Fruit fly (Drosophila melanogaster) whole organism, prepupa: ENCODE measurements around the gene CG3184.
A peak's percentile ranks its signal among the peaks of the same experiment; 100 is the strongest.

Source experiments
- Blimp-1 ChIP-seq: fragments of 200-800 bp; sonication (Bioruptor generic); optimal IDR thresholded peaks from 3 replicates; lab custom pipeline; 2017; ENCODE audit warnings: missing biosample characterization, missing genetic modification characterization, mild to moderate bottlenecking, moderate library complexity, missing genetic modification reagents
- CG10631 ChIP-seq: fragments of 200-800 bp; sonication (Bioruptor generic); optimal IDR thresholded peaks from 2 replicates; lab custom pipeline; 2016; ENCODE audit warnings: missing biosample characterization, missing genetic modification characterization
- CG10669 ChIP-seq: fragments of 200-800 bp; sonication (Bioruptor generic); optimal IDR thresholded peaks from 3 replicates; lab custom pipeline; 2018; ENCODE audit warnings: missing biosample characterization, mild to moderate bottlenecking, missing genetic modification characterization, moderate library complexity
- CG11294 ChIP-seq: fragments of 200-800 bp; sonication (Bioruptor generic); IDR thresholded peaks from 2 replicates; pipeline ENCODE4 v1.3.6; 2022; ENCODE audit warnings: missing biosample characterization, missing genetic modification characterization
- CG11762 ChIP-seq: fragments of 200-800 bp; sonication (Bioruptor generic); optimal IDR thresholded peaks from 3 replicates; lab custom pipeline; 2016; ENCODE audit warnings: missing biosample characterization, missing genetic modification characterization; ENCODE audit not compliant: insufficient read depth
- CG15336 ChIP-seq: fragments of 200-800 bp; sonication (Bioruptor generic); IDR thresholded peaks from 2 replicates; pipeline ENCODE4 v1.3.6; 2022; ENCODE audit warnings: missing biosample characterization, missing genetic modification characterization
- CG1621 ChIP-seq: fragments of 200-800 bp; sonication (Bioruptor generic); optimal IDR thresholded peaks from 3 replicates; lab custom pipeline; 2018; ENCODE audit warnings: missing biosample characterization, mild to moderate bottlenecking, missing genetic modification characterization
- CG16779 ChIP-seq: fragments of 200-800 bp; sonication (Bioruptor generic); optimal IDR thresholded peaks from 3 replicates; lab custom pipeline; 2017; ENCODE audit warnings: missing biosample characterization, mild to moderate bottlenecking, missing genetic modification characterization
- CG3032 ChIP-seq: fragments of 200-800 bp; optimal IDR thresholded peaks from 2 replicates; lab custom pipeline; 2019; ENCODE audit warnings: missing biosample characterization, mild to moderate bottlenecking, missing genetic modification characterization, moderate library complexity
- CG31627 ChIP-seq: fragments of 200-800 bp; sonication (Bioruptor generic); optimal IDR thresholded peaks from 3 replicates; lab custom pipeline; 2016; ENCODE audit warnings: missing biosample characterization, missing genetic modification characterization
- CG34406 ChIP-seq: fragments of 200-800 bp; sonication (Bioruptor generic); optimal IDR thresholded peaks from 3 replicates; lab custom pipeline; 2016; ENCODE audit warnings: missing biosample characterization, missing genetic modification characterization
- CG3919 ChIP-seq: fragments of 200-800 bp; sonication (Bioruptor generic); optimal IDR thresholded peaks from 3 replicates; lab custom pipeline; 2016; ENCODE audit warnings: missing biosample characterization, missing genetic modification characterization
- CG6163 ChIP-seq: fragments of 200-800 bp; sonication (Bioruptor generic); IDR thresholded peaks from 3 replicates; pipeline ENCODE4 v1.3.6; 2022; ENCODE audit warnings: missing biosample characterization, missing genetic modification characterization
- CG6276 ChIP-seq: fragments of 200-800 bp; sonication (Bioruptor generic); optimal IDR thresholded peaks from 2 replicates; lab custom pipeline; 2017; ENCODE audit warnings: missing biosample characterization, mild to moderate bottlenecking, missing genetic modification characterization
- CG6792 ChIP-seq: fragments of 200-800 bp; sonication (Bioruptor generic); optimal IDR thresholded peaks from 3 replicates; lab custom pipeline; 2016; ENCODE audit warnings: missing biosample characterization, missing genetic modification characterization
- CG6808 ChIP-seq: fragments of 200-800 bp; sonication (Bioruptor generic); optimal IDR thresholded peaks from 3 replicates; lab custom pipeline; 2017; ENCODE audit warnings: missing biosample characterization, missing genetic modification characterization, mild to moderate bottlenecking, moderate library complexity, missing genetic modification reagents
- CG6854 ChIP-seq: fragments of 200-800 bp; sonication (Bioruptor generic); optimal IDR thresholded peaks from 2 replicates; lab custom pipeline; 2017; ENCODE audit warnings: missing biosample characterization, mild to moderate bottlenecking, missing genetic modification characterization
- CG8119 ChIP-seq: fragments of 200-800 bp; sonication (Bioruptor generic); IDR thresholded peaks from 3 replicates; pipeline ENCODE4 v1.3.6; 2022; ENCODE audit warnings: missing biosample characterization, missing genetic modification characterization
- CG8319 ChIP-seq: fragments of 200-800 bp; sonication (Bioruptor generic); optimal IDR thresholded peaks from 3 replicates; lab custom pipeline; 2016; ENCODE audit warnings: missing biosample characterization, missing genetic modification characterization
- CG8632 ChIP-seq: fragments of 200-800 bp; sonication (Bioruptor generic); optimal IDR thresholded peaks from 3 replicates; lab custom pipeline; 2016; ENCODE audit warnings: missing biosample characterization, missing genetic modification characterization
- CG9139 ChIP-seq: fragments of 200-800 bp; sonication (Bioruptor generic); optimal IDR thresholded peaks from 3 replicates; lab custom pipeline; 2017; ENCODE audit warnings: missing biosample characterization, mild to moderate bottlenecking, missing genetic modification characterization
- Eip75B ChIP-seq: fragments of 200-800 bp; sonication (Bioruptor generic); optimal IDR thresholded peaks from 3 replicates; lab custom pipeline; 2016; ENCODE audit warnings: missing biosample characterization, missing genetic modification characterization
- Eip78C ChIP-seq: fragments of 200-800 bp; sonication (Bioruptor generic); peaks from one replicate; lab custom pipeline; 2016; ENCODE audit warnings: missing biosample characterization, missing genetic modification characterization
- Eip93F ChIP-seq: fragments of 200-800 bp; sonication (Bioruptor generic); optimal IDR thresholded peaks from 2 replicates; lab custom pipeline; 2016; ENCODE audit warnings: missing biosample characterization, mild to moderate bottlenecking, missing genetic modification characterization
- Ets21C ChIP-seq: fragments of 200-800 bp; sonication (Bioruptor generic); optimal IDR thresholded peaks from 3 replicates; lab custom pipeline; 2016; ENCODE audit warnings: missing biosample characterization, missing genetic modification characterization
- Gug ChIP-seq: fragments of 200-800 bp; sonication (Bioruptor generic); IDR thresholded peaks from 2 replicates; pipeline ENCODE4 v1.3.6; 2022; ENCODE audit warnings: missing biosample characterization, missing genetic modification characterization
- Hr38 ChIP-seq: sonication (Bioruptor generic); optimal IDR thresholded peaks from 2 replicates; lab custom pipeline; 2016; ENCODE audit warnings: missing biosample characterization, missing genetic modification characterization
- Hr39 ChIP-seq: fragments of 200-800 bp; sonication (Bioruptor generic); optimal IDR thresholded peaks from 2 replicates; lab custom pipeline; 2016; ENCODE audit warnings: missing biosample characterization, missing genetic modification characterization
- Hr4 ChIP-seq: fragments of 200-800 bp; sonication (Bioruptor generic); optimal IDR thresholded peaks from 3 replicates; lab custom pipeline; 2016; ENCODE audit warnings: missing biosample characterization, missing genetic modification characterization
- Lpt ChIP-seq: fragments of 200-800 bp; sonication (Bioruptor generic); optimal IDR thresholded peaks from 3 replicates; lab custom pipeline; 2016; ENCODE audit warnings: missing biosample characterization, missing genetic modification characterization
- Met ChIP-seq: fragments of 200-800 bp; sonication (Bioruptor generic); optimal IDR thresholded peaks from 3 replicates; lab custom pipeline; 2016; ENCODE audit warnings: missing biosample characterization, missing genetic modification characterization
- OdsH ChIP-seq: fragments of 200-800 bp; sonication (Bioruptor generic); optimal IDR thresholded peaks from 3 replicates; lab custom pipeline; 2016; ENCODE audit warnings: missing biosample characterization, missing genetic modification characterization
- Smox ChIP-seq: fragments of 200-800 bp; sonication (Bioruptor generic); optimal IDR thresholded peaks from 3 replicates; lab custom pipeline; 2016; ENCODE audit warnings: missing biosample characterization, missing genetic modification characterization
- Sox102F ChIP-seq: fragments of 200-800 bp; sonication (Bioruptor generic); optimal IDR thresholded peaks from 2 replicates; lab custom pipeline; 2016; ENCODE audit warnings: missing biosample characterization, mild to moderate bottlenecking, missing genetic modification characterization
- Sox14 ChIP-seq: fragments of 200-800 bp; sonication (Bioruptor generic); optimal IDR thresholded peaks from 3 replicates; lab custom pipeline; 2016; ENCODE audit warnings: missing biosample characterization, missing genetic modification characterization
- Sox15 ChIP-seq: fragments of 200-800 bp; sonication (Bioruptor generic); optimal IDR thresholded peaks from 3 replicates; lab custom pipeline; 2016; ENCODE audit warnings: missing biosample characterization, missing genetic modification characterization
- achi ChIP-seq: fragments of 200-800 bp; sonication (Bioruptor generic); optimal IDR thresholded peaks from 3 replicates; lab custom pipeline; 2016; ENCODE audit warnings: missing biosample characterization, missing genetic modification characterization
- acj6 ChIP-seq: fragments of 200-800 bp; sonication (Bioruptor generic); optimal IDR thresholded peaks from 3 replicates; lab custom pipeline; 2016; ENCODE audit warnings: missing biosample characterization, missing genetic modification characterization
- dac ChIP-seq: fragments of 200-800 bp; sonication (Bioruptor generic); optimal IDR thresholded peaks from 2 replicates; lab custom pipeline; 2017; ENCODE audit warnings: missing biosample characterization, mild to moderate bottlenecking, missing genetic modification characterization
- dsx ChIP-seq: fragments of 200-800 bp; optimal IDR thresholded peaks from 3 replicates; lab custom pipeline; 2019; ENCODE audit warnings: missing biosample characterization, mild to moderate bottlenecking, missing genetic modification characterization, moderate library complexity; ENCODE audit not compliant: poor library complexity, severe bottlenecking
- eg ChIP-seq: fragments of 200-800 bp; sonication (Bioruptor generic); IDR thresholded peaks from 3 replicates; pipeline ENCODE4 v1.3.6; 2022; ENCODE audit warnings: missing biosample characterization, missing genetic modification characterization
- esn ChIP-seq: fragments of 200-800 bp; sonication (Bioruptor generic); optimal IDR thresholded peaks from 2 replicates; lab custom pipeline; 2016; ENCODE audit warnings: missing biosample characterization, mild to moderate bottlenecking, missing genetic modification characterization, moderate library complexity
- fd59A ChIP-seq: fragments of 200-800 bp; sonication (Bioruptor generic); optimal IDR thresholded peaks from 2 replicates; lab custom pipeline; 2017; ENCODE audit warnings: missing biosample characterization, mild to moderate bottlenecking, missing genetic modification characterization, missing genetic modification reagents
- fd85E ChIP-seq: fragments of 200-800 bp; sonication (Bioruptor generic); optimal IDR thresholded peaks from 3 replicates; lab custom pipeline; 2016; ENCODE audit warnings: missing biosample characterization, missing genetic modification characterization
- fkh ChIP-seq: fragments of 200-800 bp; sonication (Bioruptor generic); optimal IDR thresholded peaks from 3 replicates; lab custom pipeline; 2017; ENCODE audit warnings: missing biosample characterization, mild to moderate bottlenecking, missing genetic modification characterization, moderate library complexity
- lz ChIP-seq: fragments of 200-800 bp; sonication (Bioruptor generic); optimal IDR thresholded peaks from 3 replicates; lab custom pipeline; 2016; ENCODE audit warnings: missing biosample characterization, missing genetic modification characterization
- net ChIP-seq: fragments of 200-800 bp; sonication (Bioruptor generic); optimal IDR thresholded peaks from 3 replicates; lab custom pipeline; 2016; ENCODE audit warnings: missing biosample characterization, missing genetic modification characterization
- pdm3 ChIP-seq: fragments of 200-800 bp; sonication (Bioruptor generic); optimal IDR thresholded peaks from 3 replicates; lab custom pipeline; 2016; ENCODE audit warnings: missing biosample characterization, missing genetic modification characterization
- salr ChIP-seq, 2 experiments: fragments of 200-800 bp; sonication (Bioruptor generic); optimal IDR thresholded peaks; 3 replicates each; lab custom pipeline; 2016 to 2018; ENCODE audit warnings: missing biosample characterization in 2 of 2, missing genetic modification characterization in 2 of 2, mild to moderate bottlenecking in 1 of 2
- ss ChIP-seq, 2 experiments: fragments of 200-800 bp; sonication (Bioruptor generic); optimal IDR thresholded peaks; 2 replicates in 1 of 2; 3 replicates in 1 of 2; lab custom pipeline; 2017 to 2018; ENCODE audit warnings: mild to moderate bottlenecking in 2 of 2, missing biosample characterization in 2 of 2, missing genetic modification characterization in 2 of 2, moderate library complexity in 1 of 2
- svp ChIP-seq: fragments of 200-800 bp; sonication (Bioruptor generic); peaks from one replicate; lab custom pipeline; 2016; ENCODE audit warnings: missing biosample characterization, missing genetic modification characterization
- topi ChIP-seq: fragments of 200-800 bp; sonication (Bioruptor generic); optimal IDR thresholded peaks from 3 replicates; lab custom pipeline; 2016; ENCODE audit warnings: missing biosample characterization, missing genetic modification characterization
- vri ChIP-seq: fragments of 200-800 bp; sonication (Bioruptor generic); optimal IDR thresholded peaks from 3 replicates; lab custom pipeline; 2016; ENCODE audit warnings: missing biosample characterization, mild to moderate bottlenecking, missing genetic modification characterization

Gene CG3184

dm6 chrX:6708138-6708537 is 19.6 kb upstream of the CG3184 start:
- no peak for TF ChIP-seq fd85E (GFP tag; lab: Kevin White, UChicago)
- TF ChIP-seq fd59A (GFP tag; lab: Kevin White, UChicago): peak; percentile 18
- peak; percentile 60; the same call in 2 of the 3 replicates for TF ChIP-seq eg (GFP tag; lab: Robert Waterston, UW)
- TF ChIP-seq Sox15 (GFP tag; lab: Kevin White, UChicago): no peak
- TF ChIP-seq CG6854 (GFP tag; lab: Kevin White, UChicago): no peak
- TF ChIP-seq Ets21C (GFP tag; lab: Kevin White, UChicago): no peak
- TF ChIP-seq Smox (GFP tag; lab: Kevin White, UChicago): no peak
- no peak for TF ChIP-seq Blimp-1
- no peak for TF ChIP-seq CG10631 (GFP tag; lab: Kevin White, UChicago)
- TF ChIP-seq esn (GFP tag; lab: Kevin White, UChicago): no peak
- TF ChIP-seq CG11762 (GFP tag; lab: Kevin White, UChicago): no peak
- TF ChIP-seq salr (GFP tag; optimal IDR thresholded peaks at IDR 0.05; lab: Kevin White, UChicago): peak in 1 of 2 experiments; percentile 2
- peak; percentile 45 for TF ChIP-seq CG6276
- peak; percentile 50 for TF ChIP-seq CG16779 (tag; lab: Kevin White, UChicago)
- TF ChIP-seq Hr4 (GFP tag; lab: Kevin White, UChicago): no peak
- TF ChIP-seq CG8319: no peak
- peak; percentile 62; the same call in 2 of the 3 replicates for TF ChIP-seq CG8119 (GFP tag; lab: Robert Waterston, UW)
- TF ChIP-seq pdm3 (GFP tag; lab: Kevin White, UChicago): no peak
- TF ChIP-seq topi: no peak
- TF ChIP-seq CG3919 (GFP tag; lab: Kevin White, UChicago): no peak
- peak; percentile 68 to 85 for TF ChIP-seq ss (GFP tag; optimal IDR thresholded peaks at IDR 0.05; lab: Kevin White, UChicago)
- no peak for TF ChIP-seq CG8632 (GFP tag; lab: Kevin White, UChicago)
- TF ChIP-seq Met (GFP tag; lab: Kevin White, UChicago): no peak
- no peak for TF ChIP-seq CG31627
- no peak for TF ChIP-seq CG11294 (GFP tag; lab: Robert Waterston, UW)
- no peak for TF ChIP-seq fkh (GFP tag; lab: Kevin White, UChicago)
- TF ChIP-seq svp (GFP tag; lab: Kevin White, UChicago): no peak
- TF ChIP-seq CG3032: peak; percentile 34
- peak; percentile 21 for TF ChIP-seq dsx
- no peak for TF ChIP-seq OdsH (GFP tag; lab: Kevin White, UChicago)
- TF ChIP-seq Eip93F (GFP tag; lab: Kevin White, UChicago): no peak
- TF ChIP-seq vri (GFP tag; lab: Kevin White, UChicago): no peak
- no peak for TF ChIP-seq Hr39 (GFP tag; lab: Kevin White, UChicago)
- TF ChIP-seq achi (GFP tag; lab: Kevin White, UChicago): peak; percentile 6
- TF ChIP-seq Hr38 (GFP tag; lab: Kevin White, UChicago): no peak
- TF ChIP-seq Lpt (GFP tag; lab: Kevin White, UChicago): peak; percentile 74
- no peak for TF ChIP-seq dac (GFP tag; lab: Kevin White, UChicago)
- peak; percentile 66 for TF ChIP-seq CG9139
- no peak for TF ChIP-seq CG34406
- TF ChIP-seq acj6 (GFP tag; lab: Kevin White, UChicago): no peak
- peak; percentile 63; the same call in 2 of the 3 replicates for TF ChIP-seq CG6163 (GFP tag; lab: Robert Waterston, UW)
- no peak for TF ChIP-seq Gug (GFP tag; lab: Robert Waterston, UW)
- peak; percentile 77 for TF ChIP-seq Eip78C
- TF ChIP-seq net (GFP tag; lab: Kevin White, UChicago): no peak
- no peak for TF ChIP-seq lz (GFP tag; lab: Kevin White, UChicago)
- TF ChIP-seq CG10669 (GFP tag; lab: Kevin White, UChicago): peak; percentile 46
- no peak for TF ChIP-seq Sox102F (GFP tag; lab: Kevin White, UChicago)
- no peak for TF ChIP-seq Eip75B (GFP tag; lab: Kevin White, UChicago)
- peak; percentile 62 for TF ChIP-seq CG15336 (GFP tag; lab: Robert Waterston, UW)
- no peak for TF ChIP-seq Sox14 (GFP tag; lab: Kevin White, UChicago)
- TF ChIP-seq CG6792 (GFP tag; lab: Kevin White, UChicago): no peak
- peak; percentile 75 for TF ChIP-seq CG6808
- peak; percentile 68 for TF ChIP-seq CG1621 (tag; lab: Kevin White, UChicago)
